Worm (Caenorhabditis elegans): Measurements from ENCODE around the gene F48E8.3.
A peak's percentile ranks its signal among the peaks of the same experiment; 100 is the strongest.

F48E8.3 gene

DNA sequence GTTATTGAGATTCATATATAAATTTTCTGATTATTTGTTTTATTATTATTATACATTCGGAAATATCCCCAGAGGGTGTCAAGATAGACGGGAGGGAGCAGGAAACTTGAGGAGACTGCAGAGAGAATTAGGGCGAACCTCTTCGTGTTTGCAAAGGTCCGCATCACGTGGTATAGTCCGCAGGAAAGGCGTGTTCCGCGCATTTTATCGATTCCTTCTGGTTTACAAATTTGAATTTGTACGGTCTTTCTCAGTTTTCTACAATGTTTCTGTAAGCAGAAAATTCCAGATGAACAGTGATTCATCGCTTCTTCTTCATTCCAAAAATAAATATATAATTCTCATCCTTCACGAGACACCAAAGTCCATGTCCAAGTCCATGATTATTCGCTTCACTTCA lies 38.8 kb downstream of the F48E8.3 start:
- TF ChIP-seq mdl-1 (tag; optimal IDR thresholded peaks at IDR 0.05) (no peak), unc-62 (GFP tag; optimal IDR thresholded peaks at IDR 0.05) (no peak), nhr-23 (tag; optimal IDR thresholded peaks at IDR 0.05) (no peak), nhr-237 (tag; optimal IDR thresholded peaks at IDR 0.05) (no peak), peb-1 (tag; optimal IDR thresholded peaks at IDR 0.05) (no peak), C34F6.9 (tag; optimal IDR thresholded peaks at IDR 0.05) (no peak), nhr-25 (tag; optimal IDR thresholded peaks at IDR 0.05) (no peak), elt-1 (tag; optimal IDR thresholded peaks at IDR 0.05) (no peak), nhr-11 (tag; optimal IDR thresholded peaks at IDR 0.05) (no peak), unc-55 (GFP tag; optimal IDR thresholded peaks at IDR 0.05) (no peak), nhr-6 (tag; optimal IDR thresholded peaks at IDR 0.05) (no peak)

DNA sequence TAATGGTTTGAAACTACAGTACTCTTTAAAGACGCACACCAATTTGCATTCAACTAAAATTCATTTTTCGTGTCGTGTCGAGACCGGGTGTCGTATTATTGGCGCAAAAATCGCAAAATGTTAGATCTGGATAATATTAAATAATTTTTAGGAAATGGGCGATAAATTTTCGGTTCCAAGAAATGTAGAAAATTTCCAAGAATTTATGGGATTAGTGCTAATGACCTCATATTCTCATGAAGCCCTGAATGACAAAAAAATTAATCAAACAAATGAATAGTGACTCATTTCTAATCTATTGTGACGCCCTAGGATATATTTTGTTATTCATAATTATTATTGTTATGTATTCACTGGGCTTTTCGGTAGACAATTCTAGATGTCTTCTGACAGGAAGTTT lies 39.6 kb downstream of the F48E8.3 start:
- TF ChIP-seq lsy-2 (tag; optimal IDR thresholded peaks at IDR 0.05) (peak in 1 of 2 experiments; percentile 39), sem-4 (tag; optimal IDR thresholded peaks at IDR 0.05) (no peak), nhr-21 (tag; optimal IDR thresholded peaks at IDR 0.05) (peak; percentile 47)

- no peak for TF ChIP-seq R02D3.7 (tag; optimal IDR thresholded peaks at IDR 0.05)
- TF ChIP-seq ztf-4 (tag; optimal IDR thresholded peaks at IDR 0.05) = no peak
- peak; percentile 62 for TF ChIP-seq crh-2 (tag; optimal IDR thresholded peaks at IDR 0.05)
- no peak for TF ChIP-seq egl-27 (tag; optimal IDR thresholded peaks at IDR 0.05)
- no peak for TF ChIP-seq elt-3 (tag; optimal IDR thresholded peaks at IDR 0.05)
- TF ChIP-seq zag-1 (tag; optimal IDR thresholded peaks at IDR 0.05) = no peak
- no peak for TF ChIP-seq mdl-1 (tag; optimal IDR thresholded peaks at IDR 0.05)
- TF ChIP-seq aly-2 (tag; optimal IDR thresholded peaks at IDR 0.05) = no peak
- no peak for TF ChIP-seq mbf-1 (tag; optimal IDR thresholded peaks at IDR 0.05)
- TF ChIP-seq lsy-2 (tag; optimal IDR thresholded peaks at IDR 0.05) = no peak
- no peak for TF ChIP-seq Y55F3AM.14 (GFP tag; optimal IDR thresholded peaks at IDR 0.05)
- TF ChIP-seq nhr-129 (tag; optimal IDR thresholded peaks at IDR 0.05) = peak; percentile 72
- TF ChIP-seq mab-5 (tag; optimal IDR thresholded peaks at IDR 0.05) = no peak
- peak; percentile 38 for TF ChIP-seq ama-1 (optimal IDR thresholded peaks at IDR 0.05)
- no peak for TF ChIP-seq nhr-23 (tag; optimal IDR thresholded peaks at IDR 0.05)
- TF ChIP-seq nhr-77 (tag; optimal IDR thresholded peaks at IDR 0.05) = no peak
- TF ChIP-seq lin-11 (tag; optimal IDR thresholded peaks at IDR 0.05) = no peak
- no peak for TF ChIP-seq blmp-1 (tag; optimal IDR thresholded peaks at IDR 0.05; ENCODE audit: insufficient read depth)
- TF ChIP-seq dmd-4 (tag; optimal IDR thresholded peaks at IDR 0.05) = no peak
- TF ChIP-seq nhr-237 (tag; optimal IDR thresholded peaks at IDR 0.05) = no peak
- no peak for TF ChIP-seq F13H6.1 (tag; optimal IDR thresholded peaks at IDR 0.05)
- peak; percentile 68 for TF ChIP-seq nhr-25 (tag; optimal IDR thresholded peaks at IDR 0.05)
- TF ChIP-seq lin-39 (tag; optimal IDR thresholded peaks at IDR 0.05) = no peak
- TF ChIP-seq nhr-21 (tag; optimal IDR thresholded peaks at IDR 0.05) = no peak
- no peak for TF ChIP-seq nhr-11 (tag; optimal IDR thresholded peaks at IDR 0.05)
- no peak for TF ChIP-seq snpc-4 (tag; optimal IDR thresholded peaks at IDR 0.05)
- no peak for TF ChIP-seq lin-13 (GFP tag; optimal IDR thresholded peaks at IDR 0.05)
- TF ChIP-seq alr-1 (tag; optimal IDR thresholded peaks at IDR 0.05) = no peak
- no peak for TF ChIP-seq ztf-1 (GFP tag; conservative IDR thresholded peaks at IDR 0.05)
- TF ChIP-seq ceh-16 (tag; optimal IDR thresholded peaks at IDR 0.05) = no peak
- TF ChIP-seq sma-3 (GFP tag; optimal IDR thresholded peaks at IDR 0.05) = peak; percentile 31
- TF ChIP-seq nhr-6 (tag; optimal IDR thresholded peaks at IDR 0.05) = peak; percentile 11
- peak; percentile 12 for TF ChIP-seq fos-1 (tag; optimal IDR thresholded peaks at IDR 0.05)
- no peak for TF ChIP-seq skn-1 (tag; optimal IDR thresholded peaks at IDR 0.05)
- TF ChIP-seq nhr-10 (tag; optimal IDR thresholded peaks at IDR 0.05) = no peak
- no peak for TF ChIP-seq elt-1 (tag; optimal IDR thresholded peaks at IDR 0.05)
- no peak for TF ChIP-seq ztf-11 (tag; optimal IDR thresholded peaks at IDR 0.05)
- no peak for TF ChIP-seq unc-39 (tag; optimal IDR thresholded peaks at IDR 0.05)
- peak; percentile 27 for TF ChIP-seq sma-9 (GFP tag; optimal IDR thresholded peaks at IDR 0.05)
- no peak for TF ChIP-seq sma-9 (tag; optimal IDR thresholded peaks at IDR 0.05)
- no peak for TF ChIP-seq ceh-82 (tag; optimal IDR thresholded peaks at IDR 0.05)
- TF ChIP-seq sem-4 (tag; optimal IDR thresholded peaks at IDR 0.05) = no peak
- no peak for TF ChIP-seq unc-62 (GFP tag; optimal IDR thresholded peaks at IDR 0.05)
- TF ChIP-seq peb-1 (tag; optimal IDR thresholded peaks at IDR 0.05) = no peak
- TF ChIP-seq ZK546.5 (tag; optimal IDR thresholded peaks at IDR 0.05) = no peak
- TF ChIP-seq gmeb-1 (tag; optimal IDR thresholded peaks at IDR 0.05) = peak; percentile 15
- peak; percentile 29 for TF ChIP-seq C34F6.9 (tag; optimal IDR thresholded peaks at IDR 0.05)
- TF ChIP-seq unc-55 (GFP tag; optimal IDR thresholded peaks at IDR 0.05) = peak; percentile 4
Observed at ce11 chrIII:5501358-5502287, 40.4 kb downstream of the F48E8.3 start, which contains the start of gene R02F2.1. TSS of gene R02F2.1 (plus strand) at chrIII:5501885.
